Worm (Caenorhabditis elegans) whole organism, early embryonic: Measurements from ENCODE around the gene ent-1.

Experiments
- B0310.2 ChIP-seq: sonication (generic microtip); optimal IDR thresholded peaks from 2 replicates; lab custom pipeline; 2016; ENCODE audit warnings: mild to moderate bottlenecking, missing genetic modification characterization, missing compliant biosample characterization
- ama-1 ChIP-seq: fragments of 150-350 bp; optimal IDR thresholded peaks from 2 replicates; lab custom pipeline; 2014
- ceh-13 ChIP-seq: fragments of 200-800 bp; sonication (Bioruptor generic); optimal IDR thresholded peaks from 2 replicates; lab custom pipeline; 2018; ENCODE audit warnings: mild to moderate bottlenecking, missing genetic modification characterization, missing compliant biosample characterization
- ets-7 ChIP-seq: sonication (generic microtip); optimal IDR thresholded peaks from 2 replicates; lab custom pipeline; 2016; ENCODE audit warnings: missing genotype, missing genetic modification characterization, missing compliant biosample characterization
- flt-1 ChIP-seq: fragments of 200-800 bp; sonication (Bioruptor generic); IDR thresholded peaks from 2 replicates; pipeline ENCODE4 v1.3.6; 2022; ENCODE audit warnings: missing genetic modification characterization, missing compliant biosample characterization
- hmbx-1 ChIP-seq: sonication (generic microtip); optimal IDR thresholded peaks from 2 replicates; lab custom pipeline; 2016; ENCODE audit warnings: mild to moderate bottlenecking, missing genetic modification characterization, missing compliant biosample characterization
- hmg-4 ChIP-seq: fragments of 200-800 bp; sonication (Bioruptor generic); optimal IDR thresholded peaks from 2 replicates; lab custom pipeline; 2018; ENCODE audit warnings: mild to moderate bottlenecking, missing genetic modification characterization, missing compliant biosample characterization
- scrt-1 ChIP-seq: fragments of 200-800 bp; sonication (Bioruptor generic); IDR thresholded peaks from 2 replicates; pipeline ENCODE4 v1.3.6; 2022; ENCODE audit warnings: missing genetic modification characterization, missing compliant biosample characterization

- TF ChIP-seq hmg-4 (GFP tag; lab: Kevin White, UChicago), result no peak
- no peak for TF ChIP-seq B0310.2 (tag; lab: Kevin White, UChicago)
- TF ChIP-seq ama-1 (lab: Kevin White, UChicago), result no peak
- TF ChIP-seq hmbx-1 (tag; lab: Kevin White, UChicago), result no peak
- TF ChIP-seq flt-1, result no peak
- TF ChIP-seq ceh-13 (GFP tag; lab: Kevin White, UChicago), result no peak
- TF ChIP-seq scrt-1 (GFP tag; lab: Robert Waterston, UW), result no peak
- TF ChIP-seq ets-7 (tag; lab: Kevin White, UChicago), result no peak
These were observed 4.6 kb upstream of the ent-1 start, which contains the start of gene ZK792.1 for ce11 chrIV:11659794-11660312.
